Worm (Caenorhabditis elegans) whole organism, early embryonic: ENCODE data around the gene acl-2.

Experiments used
- B0310.2 ChIP-seq: sonication (generic microtip); optimal IDR thresholded peaks from 2 replicates; lab custom pipeline; 2016; ENCODE audit warnings: mild to moderate bottlenecking, missing genetic modification characterization, missing compliant biosample characterization
- F13C5.2 ChIP-seq: sonication (generic microtip); optimal IDR thresholded peaks from 2 replicates; lab custom pipeline; 2017; ENCODE audit warnings: mild to moderate bottlenecking, missing genetic modification characterization, inconsistent platforms, missing compliant biosample characterization
- aly-1 ChIP-seq: sonication (generic microtip); optimal IDR thresholded peaks from 2 replicates; lab custom pipeline; 2016; ENCODE audit warnings: missing genetic modification characterization, missing compliant biosample characterization
- ama-1 ChIP-seq: fragments of 150-350 bp; optimal IDR thresholded peaks from 2 replicates; lab custom pipeline; 2014
- ceh-13 ChIP-seq: fragments of 200-800 bp; sonication (Bioruptor generic); optimal IDR thresholded peaks from 2 replicates; lab custom pipeline; 2018; ENCODE audit warnings: mild to moderate bottlenecking, missing genetic modification characterization, missing compliant biosample characterization
- ceh-36 ChIP-seq: sonication (generic microtip); optimal IDR thresholded peaks from 2 replicates; lab custom pipeline; 2016; ENCODE audit warnings: missing genetic modification characterization, inconsistent platforms, missing compliant biosample characterization
- ets-7 ChIP-seq: sonication (generic microtip); optimal IDR thresholded peaks from 2 replicates; lab custom pipeline; 2016; ENCODE audit warnings: missing genotype, missing genetic modification characterization, missing compliant biosample characterization
- flt-1 ChIP-seq: fragments of 200-800 bp; sonication (Bioruptor generic); IDR thresholded peaks from 2 replicates; pipeline ENCODE4 v1.3.6; 2022; ENCODE audit warnings: missing genetic modification characterization, missing compliant biosample characterization
- hmbx-1 ChIP-seq: sonication (generic microtip); optimal IDR thresholded peaks from 2 replicates; lab custom pipeline; 2016; ENCODE audit warnings: mild to moderate bottlenecking, missing genetic modification characterization, missing compliant biosample characterization
- hmg-4 ChIP-seq: fragments of 200-800 bp; sonication (Bioruptor generic); optimal IDR thresholded peaks from 2 replicates; lab custom pipeline; 2018; ENCODE audit warnings: mild to moderate bottlenecking, missing genetic modification characterization, missing compliant biosample characterization
- hnd-1 ChIP-seq: sonication (generic microtip); optimal IDR thresholded peaks from 2 replicates; lab custom pipeline; 2016; ENCODE audit warnings: missing genetic modification characterization, missing compliant biosample characterization
- pes-1 ChIP-seq: fragments of 200-800 bp; sonication (Bioruptor generic); IDR thresholded peaks from 2 replicates; pipeline ENCODE4 v1.3.6; 2022; ENCODE audit warnings: missing genetic modification reagents, missing genetic modification characterization, missing compliant biosample characterization
- scrt-1 ChIP-seq: fragments of 200-800 bp; sonication (Bioruptor generic); IDR thresholded peaks from 2 replicates; pipeline ENCODE4 v1.3.6; 2022; ENCODE audit warnings: missing genetic modification characterization, missing compliant biosample characterization
- sea-1 ChIP-seq: fragments of 200-800 bp; sonication (Bioruptor generic); conservative IDR thresholded peaks from 2 replicates; pipeline ENCODE4 v1.3.6; 2022; ENCODE audit warnings: missing genetic modification characterization, missing compliant biosample characterization
- tbx-11 ChIP-seq: fragments of 200-800 bp; sonication (Bioruptor generic); IDR thresholded peaks from 2 replicates; pipeline ENCODE4 v1.3.6; 2022; ENCODE audit warnings: missing genetic modification characterization, missing compliant biosample characterization
- tbx-37 ChIP-seq: fragments of 200-800 bp; sonication (Bioruptor generic); conservative IDR thresholded peaks from 2 replicates; pipeline ENCODE4 v1.3.6; 2022; ENCODE audit warnings: missing genetic modification reagents, missing genetic modification characterization, missing compliant biosample characterization
- tra-4 ChIP-seq: sonication (generic microtip); optimal IDR thresholded peaks from 2 replicates; lab custom pipeline; 2017; ENCODE audit warnings: missing genetic modification characterization, missing compliant biosample characterization

acl-2 gene

DNA sequence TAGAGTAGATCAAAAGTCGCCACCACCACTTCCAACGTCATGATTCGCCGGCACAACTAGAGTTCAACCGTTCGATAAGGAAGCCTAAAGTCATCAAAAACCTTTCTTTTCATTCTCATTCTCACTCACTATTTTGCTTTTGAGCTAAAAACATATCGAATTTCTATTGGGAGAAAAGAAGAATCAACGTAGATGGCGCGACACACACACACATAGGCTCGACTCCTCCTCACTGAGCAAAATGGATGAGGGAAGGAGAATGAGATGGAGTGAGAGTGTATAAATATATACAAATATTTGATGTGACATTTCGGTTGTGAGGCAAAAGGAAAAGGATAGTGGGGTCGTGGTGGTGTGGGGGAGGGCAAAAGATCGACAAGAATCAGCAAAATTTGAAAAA is 13.8 kb upstream of the acl-2 start:
- TF ChIP-seq hmbx-1 (tag; lab: Kevin White, UChicago) (no peak), tbx-37 (GFP tag; lab: Robert Waterston, UW) (no peak), hmg-4 (no peak), flt-1 (GFP tag; lab: Robert Waterston, UW) (no peak), hnd-1 (tag; lab: Kevin White, UChicago) (no peak), tbx-11 (GFP tag; lab: Robert Waterston, UW) (no peak), ceh-36 (no peak)

DNA sequence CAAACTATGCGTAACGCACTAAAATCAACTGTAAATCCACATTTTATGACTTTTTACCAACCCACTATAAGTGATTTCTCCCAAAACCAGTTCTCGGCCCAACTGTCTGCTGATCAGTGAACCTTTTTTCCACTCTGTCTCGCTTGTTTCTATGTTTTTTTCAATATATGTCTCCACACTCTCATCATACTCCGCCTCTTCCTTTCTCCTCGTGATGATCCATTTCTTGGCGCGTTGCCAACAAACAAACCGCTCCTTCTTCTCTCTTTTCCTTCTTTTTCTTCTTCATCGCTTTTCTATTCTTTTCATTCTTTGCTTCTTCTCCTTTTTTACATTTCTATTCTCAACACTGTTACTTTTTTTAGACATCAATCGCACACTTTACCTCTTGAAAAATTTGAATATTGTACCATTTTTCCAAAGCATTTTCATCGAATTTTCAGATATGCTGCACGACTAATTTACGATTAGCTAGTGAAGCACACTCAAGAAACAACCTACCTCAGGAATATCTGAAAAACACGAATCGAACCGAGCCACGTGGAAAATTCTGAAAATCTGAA is 12.4 kb upstream of the acl-2 start, which contains the start of gene T06E8.8:
Gene T06E8.8 (plus strand): TSS at position 513 of the 563 bp plus-strand sequence.
- no peak for TF ChIP-seq hmg-4
- TF ChIP-seq tra-4 (tag; lab: Kevin White, UChicago) = no peak
- TF ChIP-seq hnd-1 (tag; lab: Kevin White, UChicago) = no peak
- no peak for TF ChIP-seq ceh-13
- TF ChIP-seq tbx-11 (GFP tag; lab: Robert Waterston, UW) = no peak
- no peak for TF ChIP-seq aly-1 (tag; lab: Kevin White, UChicago)

DNA sequence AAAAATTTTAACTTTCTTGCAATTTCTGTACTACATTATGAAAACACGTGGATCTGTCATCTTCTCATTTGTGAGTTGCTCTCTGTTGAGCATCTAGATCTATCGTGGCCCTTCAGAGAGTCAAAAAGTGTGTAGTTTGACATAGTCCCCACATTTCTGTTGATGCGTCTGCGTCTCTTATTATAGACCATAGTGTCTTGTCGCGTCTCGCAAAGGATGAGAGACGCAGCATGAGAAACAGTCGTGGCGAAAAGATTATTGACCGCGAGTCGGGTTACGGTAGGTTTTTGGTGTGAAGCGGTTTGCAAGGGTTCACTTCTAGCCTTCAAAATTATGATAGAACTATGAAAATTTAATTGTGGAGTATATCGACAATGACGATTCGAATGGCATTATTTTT is 11.4 kb upstream of the acl-2 start:
- TF ChIP-seq flt-1 (GFP tag; lab: Robert Waterston, UW) (0 out of 2 replicates have a peak, but pooled peaks have one; percentile 9), F13C5.2 (tag; lab: Kevin White, UChicago) (peak; percentile 47), sea-1 (GFP tag; lab: Robert Waterston, UW) (no peak)

DNA sequence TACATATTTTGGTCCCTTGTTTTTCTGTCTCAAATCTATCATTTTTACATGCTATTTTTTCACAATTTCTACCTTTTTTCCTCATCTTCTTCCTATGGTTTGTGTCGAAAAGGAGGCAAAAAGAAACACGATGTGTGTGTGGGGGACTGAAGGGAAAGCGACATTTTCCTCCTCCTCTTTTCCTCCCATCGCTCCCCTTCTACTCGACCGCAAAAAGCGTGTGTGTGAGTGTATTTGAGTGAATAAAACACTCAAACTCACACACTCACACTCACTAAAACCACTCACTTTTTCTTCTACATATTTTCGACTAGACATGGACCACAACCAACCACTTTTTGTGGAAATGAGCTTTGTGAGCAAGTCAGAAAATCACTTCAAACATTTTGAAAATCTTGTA is 10.6 kb upstream of the acl-2 start:
- TF ChIP-seq aly-1 (tag; lab: Kevin White, UChicago) = no peak
- TF ChIP-seq tbx-11 (GFP tag; lab: Robert Waterston, UW) = no peak
- no peak for TF ChIP-seq ama-1 (lab: Kevin White, UChicago)
- no peak for TF ChIP-seq scrt-1 (GFP tag; lab: Robert Waterston, UW)
- TF ChIP-seq hmbx-1 (tag; lab: Kevin White, UChicago) = no peak
- TF ChIP-seq pes-1 (GFP tag; lab: Robert Waterston, UW) = no peak
- no peak for TF ChIP-seq flt-1 (GFP tag; lab: Robert Waterston, UW)
- TF ChIP-seq ets-7 (tag; lab: Kevin White, UChicago) = no peak
- TF ChIP-seq hmg-4 = no peak

DNA sequence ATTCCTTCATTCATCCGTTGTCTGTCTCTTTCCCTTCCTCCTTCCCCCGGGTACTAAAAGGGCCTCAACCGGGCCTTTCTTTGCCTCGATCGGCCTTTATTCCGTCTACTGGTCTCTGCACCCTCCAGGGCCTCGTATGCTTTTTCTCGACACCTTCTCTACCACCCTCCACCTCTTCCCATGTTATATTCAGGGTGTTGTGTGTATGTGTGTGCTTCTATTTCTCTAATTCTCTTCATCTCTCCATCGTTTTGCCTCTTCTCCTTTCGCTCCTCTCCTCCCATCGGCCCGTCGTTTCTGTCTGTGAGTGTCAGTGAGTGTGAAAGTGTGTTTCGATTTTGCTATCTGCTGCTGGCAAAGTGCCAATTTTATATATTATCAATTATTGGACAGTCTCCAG is 8.9 kb upstream of the acl-2 start:
- TF ChIP-seq B0310.2 (tag; lab: Kevin White, UChicago) (peak; percentile 2), tbx-37 (GFP tag; lab: Robert Waterston, UW) (0 out of 2 replicates have a peak, but pooled peaks have one; percentile 9), pes-1 (GFP tag; lab: Robert Waterston, UW) (no peak), sea-1 (GFP tag; lab: Robert Waterston, UW) (peak; percentile 45; the same call in 1 of the 2 replicates), F13C5.2 (tag; lab: Kevin White, UChicago) (peak; percentile 23), ama-1 (lab: Kevin White, UChicago) (no peak), tra-4 (tag; lab: Kevin White, UChicago) (no peak), hmg-4 (peak; percentile 47), aly-1 (tag; lab: Kevin White, UChicago) (peak; percentile 21)

DNA sequence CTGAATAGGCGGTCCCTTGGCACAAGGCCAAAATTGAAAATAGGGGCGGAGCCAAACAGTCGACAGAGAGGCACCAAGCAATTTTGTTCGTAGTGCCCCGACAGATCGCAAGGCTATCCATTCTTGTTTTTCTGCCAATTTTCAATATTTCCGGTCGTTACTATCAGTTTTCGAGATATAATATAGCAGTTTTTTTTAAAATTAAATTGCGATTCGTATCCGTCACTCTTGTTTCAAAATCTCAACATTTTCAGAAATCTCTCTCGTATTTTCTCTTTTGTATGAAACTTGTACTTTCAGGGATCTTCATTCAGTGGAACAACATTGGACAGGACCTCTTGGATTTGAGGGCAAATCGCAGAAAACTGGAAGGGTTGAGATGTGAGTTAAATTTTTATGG is 6.1 kb upstream of the acl-2 start, which contains the start of gene F57A8.1:
Gene F57A8.1 (plus strand): TSS at position 301 of the 400 bp plus-strand sequence.
- TF ChIP-seq B0310.2 (tag; lab: Kevin White, UChicago) (no peak), F13C5.2 (tag; lab: Kevin White, UChicago) (no peak), pes-1 (GFP tag; lab: Robert Waterston, UW) (no peak), sea-1 (GFP tag; lab: Robert Waterston, UW) (no peak), ceh-36 (no peak), hmbx-1 (tag; lab: Kevin White, UChicago) (no peak), scrt-1 (GFP tag; lab: Robert Waterston, UW) (no peak), tbx-11 (GFP tag; lab: Robert Waterston, UW) (no peak), tra-4 (tag; lab: Kevin White, UChicago) (no peak), ceh-13 (no peak), ama-1 (lab: Kevin White, UChicago) (no peak), tbx-37 (GFP tag; lab: Robert Waterston, UW) (no peak), hmg-4 (no peak), aly-1 (tag; lab: Kevin White, UChicago) (no peak), hnd-1 (tag; lab: Kevin White, UChicago) (no peak), flt-1 (GFP tag; lab: Robert Waterston, UW) (no peak), ets-7 (tag; lab: Kevin White, UChicago) (no peak)

DNA sequence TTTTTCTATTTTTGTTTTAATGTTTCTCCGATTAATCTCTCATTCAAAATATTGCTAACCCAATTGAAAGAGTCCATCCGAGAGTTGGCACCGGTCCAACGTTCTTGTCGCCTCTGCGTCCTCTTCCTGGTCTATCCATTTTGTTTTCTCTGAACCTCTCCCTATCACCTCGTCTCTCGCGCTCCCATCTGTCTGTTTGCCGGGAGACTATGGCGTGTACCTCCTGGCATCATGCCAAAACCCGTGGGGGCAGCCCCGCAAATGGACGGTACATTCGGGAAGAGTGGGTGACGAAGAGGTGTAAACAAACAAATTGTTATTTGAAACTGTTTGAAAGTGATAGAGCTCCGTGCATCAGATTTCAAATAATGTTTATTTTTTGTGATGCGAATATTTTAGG is 5.4 kb upstream of the acl-2 start, which contains the start of gene T06E8.2:
Gene T06E8.2 (minus strand): TSS at position 139 of the 400 bp plus-strand sequence.
- TF ChIP-seq sea-1 (GFP tag; lab: Robert Waterston, UW) = no peak
- TF ChIP-seq hmg-4 = peak; percentile 51

DNA sequence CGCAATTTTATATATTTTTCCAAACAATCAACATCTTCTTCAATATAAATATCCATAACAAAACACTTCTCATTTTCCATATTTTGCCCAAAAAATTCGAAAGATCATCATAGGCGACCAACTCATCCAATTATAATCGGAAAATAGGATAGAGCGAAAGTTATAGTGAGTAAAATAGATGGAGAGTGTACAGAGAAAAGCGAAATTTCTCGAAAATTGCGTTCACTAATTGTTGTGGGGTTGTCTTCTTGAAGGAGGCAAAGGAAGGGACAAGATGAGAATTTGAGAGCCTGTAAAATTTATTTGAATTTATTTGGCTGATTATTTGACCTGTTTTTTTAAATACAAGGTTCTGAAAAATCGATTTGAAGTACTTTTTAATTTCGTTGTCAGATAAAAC is 4.7 kb upstream of the acl-2 start:
- TF ChIP-seq hmbx-1 (tag; lab: Kevin White, UChicago) = no peak
- TF ChIP-seq tbx-11 (GFP tag; lab: Robert Waterston, UW) = no peak
- no peak for TF ChIP-seq ama-1 (lab: Kevin White, UChicago)
